Fruit fly (Drosophila melanogaster) whole organism, prepupa: Measurements from ENCODE around the gene CG11342.

Experiments
- CG10669 ChIP-seq: fragments of 200-800 bp; sonication (Bioruptor generic); optimal IDR thresholded peaks from 3 replicates; lab custom pipeline; 2018; ENCODE audit warnings: missing biosample characterization, mild to moderate bottlenecking, missing genetic modification characterization, moderate library complexity
- CG11294 ChIP-seq: fragments of 200-800 bp; sonication (Bioruptor generic); IDR thresholded peaks from 2 replicates; pipeline ENCODE4 v1.3.6; 2022; ENCODE audit warnings: missing biosample characterization, missing genetic modification characterization
- CG11762 ChIP-seq: fragments of 200-800 bp; sonication (Bioruptor generic); optimal IDR thresholded peaks from 3 replicates; lab custom pipeline; 2016; ENCODE audit warnings: missing biosample characterization, missing genetic modification characterization; ENCODE audit not compliant: insufficient read depth
- CG15336 ChIP-seq: fragments of 200-800 bp; sonication (Bioruptor generic); IDR thresholded peaks from 2 replicates; pipeline ENCODE4 v1.3.6; 2022; ENCODE audit warnings: missing biosample characterization, missing genetic modification characterization
- CG1621 ChIP-seq: fragments of 200-800 bp; sonication (Bioruptor generic); optimal IDR thresholded peaks from 3 replicates; lab custom pipeline; 2018; ENCODE audit warnings: missing biosample characterization, mild to moderate bottlenecking, missing genetic modification characterization
- CG16779 ChIP-seq: fragments of 200-800 bp; sonication (Bioruptor generic); optimal IDR thresholded peaks from 3 replicates; lab custom pipeline; 2017; ENCODE audit warnings: missing biosample characterization, mild to moderate bottlenecking, missing genetic modification characterization
- CG3032 ChIP-seq: fragments of 200-800 bp; optimal IDR thresholded peaks from 2 replicates; lab custom pipeline; 2019; ENCODE audit warnings: missing biosample characterization, mild to moderate bottlenecking, missing genetic modification characterization, moderate library complexity
- CG32006 ChIP-seq: fragments of 200-800 bp; sonication (Bioruptor generic); optimal IDR thresholded peaks from 3 replicates; lab custom pipeline; 2017; ENCODE audit warnings: missing biosample characterization, mild to moderate bottlenecking, missing genetic modification characterization
- CG3919 ChIP-seq: fragments of 200-800 bp; sonication (Bioruptor generic); optimal IDR thresholded peaks from 3 replicates; lab custom pipeline; 2016; ENCODE audit warnings: missing biosample characterization, missing genetic modification characterization
- CG6163 ChIP-seq: fragments of 200-800 bp; sonication (Bioruptor generic); IDR thresholded peaks from 3 replicates; pipeline ENCODE4 v1.3.6; 2022; ENCODE audit warnings: missing biosample characterization, missing genetic modification characterization
- CG6276 ChIP-seq: fragments of 200-800 bp; sonication (Bioruptor generic); optimal IDR thresholded peaks from 2 replicates; lab custom pipeline; 2017; ENCODE audit warnings: missing biosample characterization, mild to moderate bottlenecking, missing genetic modification characterization
- CG6792 ChIP-seq: fragments of 200-800 bp; sonication (Bioruptor generic); optimal IDR thresholded peaks from 3 replicates; lab custom pipeline; 2016; ENCODE audit warnings: missing biosample characterization, missing genetic modification characterization
- CG6854 ChIP-seq: fragments of 200-800 bp; sonication (Bioruptor generic); optimal IDR thresholded peaks from 2 replicates; lab custom pipeline; 2017; ENCODE audit warnings: missing biosample characterization, mild to moderate bottlenecking, missing genetic modification characterization
- CG7368 ChIP-seq: fragments of 200-800 bp; sonication (Bioruptor generic); optimal IDR thresholded peaks from 3 replicates; lab custom pipeline; 2016; ENCODE audit warnings: missing biosample characterization, missing genetic modification characterization
- CG8119 ChIP-seq: fragments of 200-800 bp; sonication (Bioruptor generic); IDR thresholded peaks from 3 replicates; pipeline ENCODE4 v1.3.6; 2022; ENCODE audit warnings: missing biosample characterization, missing genetic modification characterization
- CG8632 ChIP-seq: fragments of 200-800 bp; sonication (Bioruptor generic); optimal IDR thresholded peaks from 3 replicates; lab custom pipeline; 2016; ENCODE audit warnings: missing biosample characterization, missing genetic modification characterization
- Eip78C ChIP-seq: fragments of 200-800 bp; sonication (Bioruptor generic); peaks from one replicate; lab custom pipeline; 2016; ENCODE audit warnings: missing biosample characterization, missing genetic modification characterization
- Ets21C ChIP-seq: fragments of 200-800 bp; sonication (Bioruptor generic); optimal IDR thresholded peaks from 3 replicates; lab custom pipeline; 2016; ENCODE audit warnings: missing biosample characterization, missing genetic modification characterization
- Ets96B ChIP-seq: fragments of 200-800 bp; optimal IDR thresholded peaks from 2 replicates; lab custom pipeline; 2019; ENCODE audit warnings: missing biosample characterization, mild to moderate bottlenecking, missing genetic modification characterization, moderate library complexity
- Gug ChIP-seq: fragments of 200-800 bp; sonication (Bioruptor generic); IDR thresholded peaks from 2 replicates; pipeline ENCODE4 v1.3.6; 2022; ENCODE audit warnings: missing biosample characterization, missing genetic modification characterization
- Hr38 ChIP-seq: sonication (Bioruptor generic); optimal IDR thresholded peaks from 2 replicates; lab custom pipeline; 2016; ENCODE audit warnings: missing biosample characterization, missing genetic modification characterization
- Hr39 ChIP-seq: fragments of 200-800 bp; sonication (Bioruptor generic); optimal IDR thresholded peaks from 2 replicates; lab custom pipeline; 2016; ENCODE audit warnings: missing biosample characterization, missing genetic modification characterization
- Hr4 ChIP-seq: fragments of 200-800 bp; sonication (Bioruptor generic); optimal IDR thresholded peaks from 3 replicates; lab custom pipeline; 2016; ENCODE audit warnings: missing biosample characterization, missing genetic modification characterization
- Lpt ChIP-seq: fragments of 200-800 bp; sonication (Bioruptor generic); optimal IDR thresholded peaks from 3 replicates; lab custom pipeline; 2016; ENCODE audit warnings: missing biosample characterization, missing genetic modification characterization
- OdsH ChIP-seq: fragments of 200-800 bp; sonication (Bioruptor generic); optimal IDR thresholded peaks from 3 replicates; lab custom pipeline; 2016; ENCODE audit warnings: missing biosample characterization, missing genetic modification characterization
- Smox ChIP-seq: fragments of 200-800 bp; sonication (Bioruptor generic); optimal IDR thresholded peaks from 3 replicates; lab custom pipeline; 2016; ENCODE audit warnings: missing biosample characterization, missing genetic modification characterization
- Sox102F ChIP-seq: fragments of 200-800 bp; sonication (Bioruptor generic); optimal IDR thresholded peaks from 2 replicates; lab custom pipeline; 2016; ENCODE audit warnings: missing biosample characterization, mild to moderate bottlenecking, missing genetic modification characterization
- Sox14 ChIP-seq: fragments of 200-800 bp; sonication (Bioruptor generic); optimal IDR thresholded peaks from 3 replicates; lab custom pipeline; 2016; ENCODE audit warnings: missing biosample characterization, missing genetic modification characterization
- Sox15 ChIP-seq: fragments of 200-800 bp; sonication (Bioruptor generic); optimal IDR thresholded peaks from 3 replicates; lab custom pipeline; 2016; ENCODE audit warnings: missing biosample characterization, missing genetic modification characterization
- achi ChIP-seq: fragments of 200-800 bp; sonication (Bioruptor generic); optimal IDR thresholded peaks from 3 replicates; lab custom pipeline; 2016; ENCODE audit warnings: missing biosample characterization, missing genetic modification characterization
- acj6 ChIP-seq: fragments of 200-800 bp; sonication (Bioruptor generic); optimal IDR thresholded peaks from 3 replicates; lab custom pipeline; 2016; ENCODE audit warnings: missing biosample characterization, missing genetic modification characterization
- eg ChIP-seq: fragments of 200-800 bp; sonication (Bioruptor generic); IDR thresholded peaks from 3 replicates; pipeline ENCODE4 v1.3.6; 2022; ENCODE audit warnings: missing biosample characterization, missing genetic modification characterization
- esn ChIP-seq: fragments of 200-800 bp; sonication (Bioruptor generic); optimal IDR thresholded peaks from 2 replicates; lab custom pipeline; 2016; ENCODE audit warnings: missing biosample characterization, mild to moderate bottlenecking, missing genetic modification characterization, moderate library complexity
- fkh ChIP-seq: fragments of 200-800 bp; sonication (Bioruptor generic); optimal IDR thresholded peaks from 3 replicates; lab custom pipeline; 2017; ENCODE audit warnings: missing biosample characterization, mild to moderate bottlenecking, missing genetic modification characterization, moderate library complexity
- lz ChIP-seq: fragments of 200-800 bp; sonication (Bioruptor generic); optimal IDR thresholded peaks from 3 replicates; lab custom pipeline; 2016; ENCODE audit warnings: missing biosample characterization, missing genetic modification characterization
- net ChIP-seq: fragments of 200-800 bp; sonication (Bioruptor generic); optimal IDR thresholded peaks from 3 replicates; lab custom pipeline; 2016; ENCODE audit warnings: missing biosample characterization, missing genetic modification characterization
- salr ChIP-seq, 2 experiments: fragments of 200-800 bp; sonication (Bioruptor generic); optimal IDR thresholded peaks; 3 replicates each; lab custom pipeline; 2016 to 2018; ENCODE audit warnings: missing biosample characterization in 2 of 2, missing genetic modification characterization in 2 of 2, mild to moderate bottlenecking in 1 of 2
- spab ChIP-seq: fragments of 200-800 bp; sonication (Bioruptor generic); optimal IDR thresholded peaks from 2 replicates; lab custom pipeline; 2017; ENCODE audit warnings: missing biosample characterization, mild to moderate bottlenecking, missing genetic modification characterization, missing genetic modification reagents
- svp ChIP-seq: fragments of 200-800 bp; sonication (Bioruptor generic); peaks from one replicate; lab custom pipeline; 2016; ENCODE audit warnings: missing biosample characterization, missing genetic modification characterization
- topi ChIP-seq: fragments of 200-800 bp; sonication (Bioruptor generic); optimal IDR thresholded peaks from 3 replicates; lab custom pipeline; 2016; ENCODE audit warnings: missing biosample characterization, missing genetic modification characterization
- vri ChIP-seq: fragments of 200-800 bp; sonication (Bioruptor generic); optimal IDR thresholded peaks from 3 replicates; lab custom pipeline; 2016; ENCODE audit warnings: missing biosample characterization, mild to moderate bottlenecking, missing genetic modification characterization

Gene CG11342

dm6 chr3L:4367339-4367738 is at the start of gene CG11342:
TSS of gene CG11342 (minus strand) at chr3L:4367458.
- TF ChIP-seq Sox15 (no peak), fkh (peak; percentile 78), lz (peak; percentile 13), achi (GFP tag; lab: Kevin White, UChicago) (peak; percentile 23), esn (peak; percentile 41), CG3032 (tag; lab: Kevin White, UChicago) (no peak), Ets21C (GFP tag; lab: Kevin White, UChicago) (no peak), Sox102F (GFP tag; lab: Kevin White, UChicago) (no peak)

dm6 chr3L:4415326-4416274 is 48.3 kb upstream of the CG11342 start:
- TF ChIP-seq CG11294 (GFP tag; lab: Robert Waterston, UW) (no peak), salr (GFP tag; optimal IDR thresholded peaks at IDR 0.05; lab: Kevin White, UChicago) (no peak), Hr4 (no peak), Ets21C (GFP tag; lab: Kevin White, UChicago) (no peak), Sox14 (GFP tag; lab: Kevin White, UChicago) (no peak), Eip78C (peak; percentile 18), CG6276 (GFP tag; lab: Kevin White, UChicago) (peak; percentile 9), Hr39 (GFP tag; lab: Kevin White, UChicago) (no peak), fkh (peak; percentile 69), net (GFP tag; lab: Kevin White, UChicago) (no peak), svp (GFP tag; lab: Kevin White, UChicago) (peak; percentile 98), Lpt (GFP tag; lab: Kevin White, UChicago) (no peak), eg (GFP tag; lab: Robert Waterston, UW) (no peak)
- TF ChIP-seq, all 60 proteins: peak for 4

DNA sequence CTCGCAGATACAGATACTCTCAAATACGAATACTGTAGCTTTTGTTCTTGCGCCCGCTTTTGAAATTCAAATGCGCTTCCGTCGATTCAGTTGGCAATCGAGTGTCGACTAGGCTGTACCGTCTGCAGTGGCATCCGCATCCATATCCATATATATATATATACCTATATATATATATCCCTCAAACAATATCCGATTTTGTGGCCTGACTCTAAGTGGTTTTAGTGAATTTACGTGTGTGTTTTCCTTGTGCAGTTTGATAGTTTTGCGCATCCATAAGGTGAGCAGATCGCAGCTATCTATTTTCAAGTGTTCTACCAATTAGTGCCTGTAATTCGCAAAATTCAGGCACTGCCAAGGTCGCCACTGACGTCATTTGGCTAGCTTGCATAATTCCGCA is 47.3 kb upstream of the CG11342 start:
- TF ChIP-seq Eip78C (peak; percentile 39), salr (GFP tag; optimal IDR thresholded peaks at IDR 0.05; lab: Kevin White, UChicago) (no peak)

DNA sequence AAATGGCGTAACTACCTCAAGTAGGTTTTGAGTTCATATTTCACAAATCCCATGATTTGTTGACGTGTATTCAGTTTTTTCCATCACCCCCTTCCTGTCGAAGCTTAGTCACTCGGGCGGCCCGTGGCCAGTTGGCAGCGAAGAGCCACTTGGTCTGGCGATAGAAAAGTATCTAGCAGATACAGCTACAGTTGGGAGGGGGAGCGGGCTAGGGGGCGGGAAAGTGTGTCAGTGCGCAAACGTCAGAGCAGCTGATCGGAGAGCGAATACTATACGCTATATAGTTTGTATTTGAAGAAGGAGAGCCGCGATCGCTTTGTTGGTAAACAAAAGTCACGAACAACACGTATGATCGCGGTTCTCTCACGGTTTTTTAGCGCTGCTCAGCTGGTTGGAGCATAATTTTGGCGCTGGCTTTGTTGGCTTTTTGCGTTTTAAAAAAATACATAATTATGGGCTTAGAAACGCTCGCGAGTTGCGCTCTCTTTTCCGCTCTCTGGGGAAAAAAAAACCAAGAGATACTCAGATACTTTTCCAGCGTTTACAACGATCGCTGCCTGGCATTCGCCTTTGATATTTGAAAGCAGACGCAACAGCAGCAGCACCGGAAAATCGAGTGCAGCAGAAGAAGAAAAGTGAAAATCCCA is 46.7 kb upstream of the CG11342 start:
- no peak for TF ChIP-seq CG11294 (GFP tag; lab: Robert Waterston, UW)
- no peak for TF ChIP-seq CG3919
- TF ChIP-seq CG7368 (GFP tag; lab: Kevin White, UChicago), result no peak
- TF ChIP-seq CG11762 (GFP tag; lab: Kevin White, UChicago), result no peak
- no peak for TF ChIP-seq CG6276 (GFP tag; lab: Kevin White, UChicago)
- no peak for TF ChIP-seq Eip78C
- TF ChIP-seq acj6, result no peak
- TF ChIP-seq CG32006 (GFP tag; lab: Kevin White, UChicago), result peak; percentile 35
- no peak for TF ChIP-seq CG10669 (GFP tag; lab: Kevin White, UChicago)
- peak; percentile 18 for TF ChIP-seq Hr4
- no peak for TF ChIP-seq CG1621 (tag; lab: Kevin White, UChicago)
- no peak for TF ChIP-seq Ets21C (GFP tag; lab: Kevin White, UChicago)
- no peak for TF ChIP-seq CG6854 (GFP tag; lab: Kevin White, UChicago)
- no peak for TF ChIP-seq CG16779
- TF ChIP-seq Gug (GFP tag; lab: Robert Waterston, UW), result peak; percentile 34; the same call in 1 of the 2 replicates
- TF ChIP-seq CG6163 (GFP tag; lab: Robert Waterston, UW), result peak; percentile 51; the same call in 2 of the 3 replicates
- TF ChIP-seq topi (GFP tag; lab: Kevin White, UChicago), result no peak
- peak; percentile 86 for TF ChIP-seq fkh
- no peak for TF ChIP-seq achi (GFP tag; lab: Kevin White, UChicago)
- TF ChIP-seq CG8632 (GFP tag; lab: Kevin White, UChicago), result no peak
- peak; percentile 9 for TF ChIP-seq vri (GFP tag; lab: Kevin White, UChicago)
- peak; percentile 13; the same call in 1 of the 3 replicates for TF ChIP-seq CG8119 (GFP tag; lab: Robert Waterston, UW)
- peak; percentile 25 for TF ChIP-seq net (GFP tag; lab: Kevin White, UChicago)
- TF ChIP-seq OdsH (GFP tag; lab: Kevin White, UChicago), result no peak
- TF ChIP-seq svp (GFP tag; lab: Kevin White, UChicago), result no peak
- no peak for TF ChIP-seq Sox14 (GFP tag; lab: Kevin White, UChicago)
- peak; percentile 20 for TF ChIP-seq Lpt (GFP tag; lab: Kevin White, UChicago)
- peak; percentile 31 for TF ChIP-seq CG15336 (GFP tag; lab: Robert Waterston, UW)
- TF ChIP-seq Ets96B (tag; lab: Kevin White, UChicago), result no peak
- no peak for TF ChIP-seq Smox (GFP tag; lab: Kevin White, UChicago)
- no peak for TF ChIP-seq spab (GFP tag; lab: Kevin White, UChicago)
- no peak for TF ChIP-seq CG6792 (GFP tag; lab: Kevin White, UChicago)
- no peak for TF ChIP-seq Hr38 (GFP tag; lab: Kevin White, UChicago)
- TF ChIP-seq esn, result no peak
